Worm (Caenorhabditis elegans) whole organism, mixed stage, embryonic: ENCODE measurements around the gene clec-84.

Experiments used
- mls-2 ChIP-seq: sonication (generic microtip); optimal IDR thresholded peaks from 2 replicates; lab custom pipeline; 2016; ENCODE audit warnings: mild to moderate bottlenecking, missing genetic modification characterization, moderate library complexity, missing compliant biosample characterization
- unc-39 ChIP-seq: fragments of 150-350 bp; optimal IDR thresholded peaks from 2 replicates; lab custom pipeline; 2014; ENCODE audit warnings: missing biosample characterization, missing genetic modification characterization
- unc-62 ChIP-seq: fragments of 150-350 bp; optimal IDR thresholded peaks from 2 replicates; lab custom pipeline; 2014; ENCODE audit warnings: missing biosample characterization, missing genetic modification reagents, missing genetic modification characterization
- ztf-11 ChIP-seq: fragments of 150-350 bp; optimal IDR thresholded peaks from 2 replicates; lab custom pipeline; 2014; ENCODE audit warnings: missing biosample characterization, missing genetic modification characterization

DNA sequence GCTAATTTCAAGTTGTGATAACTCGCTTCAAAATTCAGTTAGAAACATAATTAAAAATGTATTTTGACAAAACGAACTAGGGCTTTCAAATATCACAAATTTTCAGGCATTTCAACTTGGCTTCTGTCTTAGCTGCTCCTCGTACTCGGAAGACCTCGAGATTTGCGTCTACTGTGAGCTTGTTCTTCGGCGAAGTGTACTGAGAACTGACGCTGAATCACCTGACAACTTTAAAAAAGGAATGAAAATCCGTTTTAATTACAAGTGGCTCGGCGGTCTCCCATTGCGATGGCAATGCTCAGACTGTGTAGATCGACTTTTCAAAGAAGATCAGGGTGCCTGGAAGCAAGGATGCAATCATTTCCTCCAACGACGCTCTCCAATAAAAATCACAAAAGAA lies 8.3 kb downstream of the clec-84 start, which contains the start of gene clec-85:
- TF ChIP-seq unc-62 (GFP tag; lab: Kevin White, UChicago), result no peak
- no peak for TF ChIP-seq ztf-11 (tag; lab: Kevin White, UChicago)
- no peak for TF ChIP-seq mls-2
- TF ChIP-seq unc-39 (tag; lab: Kevin White, UChicago), result no peak
